Fruit fly (Drosophila melanogaster) whole organism, embryonic: ENCODE results near the gene tHMG1.

ENCODE experiments used
- Atf-2 ChIP-seq: fragments of 200-800 bp; sonication (Bioruptor generic); optimal IDR thresholded peaks from 2 replicates; lab custom pipeline; 2016; ENCODE audit warnings: missing biosample characterization, missing genetic modification characterization
- BEAF-32 ChIP-seq: fragments of 200-800 bp; sonication (Bioruptor generic); optimal IDR thresholded peaks from 3 replicates; lab custom pipeline; 2017; ENCODE audit warnings: missing biosample characterization, missing genetic modification characterization, mild to moderate bottlenecking, moderate library complexity, missing genetic modification reagents
- CG10209 ChIP-seq: fragments of 200-800 bp; sonication (Bioruptor generic); optimal IDR thresholded peaks from 3 replicates; lab custom pipeline; 2017; ENCODE audit warnings: missing biosample characterization, mild to moderate bottlenecking, missing genetic modification characterization, missing genetic modification reagents
- CG11504 ChIP-seq: fragments of 200-800 bp; sonication (Bioruptor generic); optimal IDR thresholded peaks from 3 replicates; lab custom pipeline; 2019; ENCODE audit warnings: missing biosample characterization, mild to moderate bottlenecking, missing genetic modification characterization, moderate library complexity
- CG13296 ChIP-seq: fragments of 200-800 bp; sonication (Bioruptor generic); optimal IDR thresholded peaks from 3 replicates; lab custom pipeline; 2018; ENCODE audit warnings: missing biosample characterization, mild to moderate bottlenecking, missing genetic modification characterization
- CG13424 ChIP-seq: fragments of 200-800 bp; sonication (Bioruptor generic); optimal IDR thresholded peaks from 2 replicates; lab custom pipeline; 2019; ENCODE audit warnings: missing biosample characterization, mild to moderate bottlenecking, missing genetic modification characterization, moderate library complexity
- CG14050 ChIP-seq: fragments of 200-800 bp; sonication (Bioruptor generic); IDR thresholded peaks from 3 replicates; pipeline ENCODE4 v1.3.6; 2022; ENCODE audit warnings: missing biosample characterization, missing genetic modification characterization
- CG1647 ChIP-seq: fragments of 200-800 bp; sonication (Bioruptor generic); optimal IDR thresholded peaks from 3 replicates; lab custom pipeline; 2016; ENCODE audit warnings: missing biosample characterization, missing genetic modification characterization
- CG18011 ChIP-seq: fragments of 200-800 bp; sonication (Bioruptor generic); optimal IDR thresholded peaks from 2 replicates; lab custom pipeline; 2017; ENCODE audit warnings: missing biosample characterization, missing genetic modification characterization, mild to moderate bottlenecking, moderate library complexity, missing genotype
- CG32532 ChIP-seq: fragments of 200-800 bp; sonication (Bioruptor generic); IDR thresholded peaks from 2 replicates; pipeline ENCODE4 v1.3.6; 2022; ENCODE audit warnings: missing biosample characterization, missing genetic modification characterization
- CG32772 ChIP-seq: fragments of 200-800 bp; sonication (Bioruptor generic); IDR thresholded peaks from 2 replicates; pipeline ENCODE4 v1.3.6; 2022; ENCODE audit warnings: missing biosample characterization, missing genetic modification characterization
- CG33557 ChIP-seq: fragments of 200-800 bp; sonication (Bioruptor generic); optimal IDR thresholded peaks from 2 replicates; lab custom pipeline; 2019; ENCODE audit warnings: missing biosample characterization, mild to moderate bottlenecking, missing genetic modification characterization, moderate library complexity
- CG4360 ChIP-seq: fragments of 200-800 bp; sonication (Bioruptor generic); IDR thresholded peaks from 2 replicates; pipeline ENCODE4 v1.3.6; 2022; ENCODE audit warnings: missing biosample characterization, missing genetic modification characterization
- CG6175 ChIP-seq: fragments of 200-800 bp; sonication (Bioruptor generic); IDR thresholded peaks from 3 replicates; pipeline ENCODE4 v1.3.6; 2022; ENCODE audit warnings: missing biosample characterization, missing genetic modification characterization
- CG7786 ChIP-seq: fragments of 200-800 bp; sonication (Bioruptor generic); optimal IDR thresholded peaks from 2 replicates; lab custom pipeline; 2016; ENCODE audit warnings: missing biosample characterization, missing genetic modification characterization
- CG8089 ChIP-seq: fragments of 200-800 bp; sonication (Bioruptor generic); optimal IDR thresholded peaks from 3 replicates; lab custom pipeline; 2016; ENCODE audit warnings: missing biosample characterization, missing genetic modification characterization
- CG8290 ChIP-seq, 3 experiments: fragments of 200-800 bp; sonication (Bioruptor generic); optimal IDR thresholded peaks; 2 replicates each; lab custom pipeline; 2016 to 2019; ENCODE audit warnings: missing biosample characterization in 3 of 3, missing genetic modification characterization in 3 of 3, mild to moderate bottlenecking in 2 of 3, moderate library complexity in 1 of 3
- CG9437 ChIP-seq: fragments of 200-800 bp; sonication (Bioruptor generic); optimal IDR thresholded peaks from 2 replicates; lab custom pipeline; 2018; ENCODE audit warnings: missing biosample characterization, mild to moderate bottlenecking, missing genetic modification characterization
- Dfd ChIP-seq, 2 experiments: fragments of >200 bp; optimal IDR thresholded peaks; 2 replicates each; lab custom pipeline; 2017; ENCODE audit warnings: missing biosample characterization in 2 of 2, missing genetic modification characterization in 2 of 2
- Dp ChIP-seq: fragments of 200-800 bp; sonication (Bioruptor generic); optimal IDR thresholded peaks from 2 replicates; lab custom pipeline; 2018; ENCODE audit warnings: missing biosample characterization, mild to moderate bottlenecking, missing genetic modification characterization, moderate library complexity
- Drgx ChIP-seq: fragments of 200-800 bp; sonication (Bioruptor generic); IDR thresholded peaks from 2 replicates; pipeline ENCODE4 v1.3.6; 2022; ENCODE audit warnings: missing biosample characterization, missing genetic modification characterization
- Ets65A ChIP-seq: fragments of 200-800 bp; sonication (Bioruptor generic); peaks from one replicate; lab custom pipeline; 2016; ENCODE audit warnings: missing biosample characterization, missing genetic modification characterization
- H2.0 ChIP-seq: fragments of 200-800 bp; sonication (Bioruptor generic); IDR thresholded peaks from 2 replicates; pipeline ENCODE4 v1.3.6; 2022; ENCODE audit warnings: missing biosample characterization, missing genetic modification characterization
- HLH3B ChIP-seq: fragments of 200-800 bp; sonication (Bioruptor generic); IDR thresholded peaks from 2 replicates; pipeline ENCODE4 v1.3.6; 2022; ENCODE audit warnings: missing biosample characterization, missing genetic modification characterization
- MBD-R2 ChIP-seq: fragments of 200-800 bp; sonication (Bioruptor generic); IDR thresholded peaks from 2 replicates; pipeline ENCODE4 v1.3.6; 2022; ENCODE audit warnings: missing biosample characterization, missing genetic modification characterization
- Sin3A ChIP-seq: fragments of >200 bp; optimal IDR thresholded peaks from 2 replicates; lab custom pipeline; 2018
- Sry-β ChIP-seq: fragments of 200-800 bp; sonication (Bioruptor generic); optimal IDR thresholded peaks from 2 replicates; lab custom pipeline; 2018; ENCODE audit warnings: missing biosample characterization, mild to moderate bottlenecking, missing genetic modification characterization, moderate library complexity
- ab ChIP-seq: fragments of 200-800 bp; sonication (Bioruptor generic); optimal IDR thresholded peaks from 2 replicates; lab custom pipeline; 2016; ENCODE audit warnings: missing biosample characterization, missing genetic modification characterization
- ap ChIP-seq: fragments of 200-800 bp; sonication (Bioruptor generic); IDR thresholded peaks from 2 replicates; pipeline ENCODE4 v1.3.6; 2022; ENCODE audit warnings: missing biosample characterization, missing genetic modification characterization
- cato ChIP-seq: fragments of 200-800 bp; sonication (Bioruptor generic); optimal IDR thresholded peaks from 2 replicates; lab custom pipeline; 2016; ENCODE audit warnings: missing biosample characterization, missing genetic modification characterization, borderline replicate concordance
- cwo ChIP-seq: fragments of 200-800 bp; sonication (Bioruptor generic); optimal IDR thresholded peaks from 3 replicates; lab custom pipeline; 2017; ENCODE audit warnings: missing biosample characterization, missing genetic modification characterization, mild to moderate bottlenecking, moderate library complexity, missing genetic modification reagents
- dmrt11E ChIP-seq: fragments of 200-800 bp; sonication (Bioruptor generic); optimal IDR thresholded peaks from 3 replicates; lab custom pipeline; 2018; ENCODE audit warnings: missing biosample characterization, mild to moderate bottlenecking, missing genetic modification characterization, moderate library complexity
- dmrt99B ChIP-seq: fragments of 200-800 bp; sonication (Bioruptor generic); optimal IDR thresholded peaks from 2 replicates; lab custom pipeline; 2018; ENCODE audit warnings: missing biosample characterization, mild to moderate bottlenecking, missing genetic modification characterization, moderate library complexity
- kay ChIP-seq: fragments of 200-800 bp; sonication (Bioruptor generic); optimal IDR thresholded peaks from 2 replicates; lab custom pipeline; 2016; ENCODE audit warnings: missing biosample characterization, missing genetic modification characterization
- lola ChIP-seq, 3 experiments: fragments of >200 bp in 2 of 3; fragments of 200-800 bp in 1 of 3; sonication (Bioruptor generic) in 1 of 3; optimal IDR thresholded peaks; 2 replicates each; lab custom pipeline; 2017 to 2019; ENCODE audit warnings: missing biosample characterization in 3 of 3, missing genetic modification characterization in 3 of 3, mild to moderate bottlenecking in 1 of 3, moderate library complexity in 1 of 3
- lov ChIP-seq, 2 experiments: fragments of 200-800 bp in 1 of 2; fragments of >200 bp in 1 of 2; sonication (Bioruptor generic) in 1 of 2; IDR thresholded peaks in 1 of 2; optimal IDR thresholded peaks in 1 of 2; 2 replicates in 1 of 2; 3 replicates in 1 of 2; pipeline versions ENCODE4 v1.3.6 to Lab custom; 2017 to 2022; ENCODE audit warnings: missing biosample characterization in 1 of 2, missing genetic modification characterization in 1 of 2
- nau ChIP-seq: fragments of 200-800 bp; sonication (Bioruptor generic); optimal IDR thresholded peaks from 3 replicates; lab custom pipeline; 2017; ENCODE audit warnings: missing biosample characterization, mild to moderate bottlenecking, missing genetic modification characterization, missing genetic modification reagents
- oc ChIP-seq: fragments of 200-800 bp; sonication (Bioruptor generic); optimal IDR thresholded peaks from 2 replicates; lab custom pipeline; 2018; ENCODE audit warnings: missing biosample characterization, mild to moderate bottlenecking, missing genetic modification characterization, moderate library complexity
- prd ChIP-seq, 3 experiments: fragments of >200 bp in 2 of 3; fragments of 200-800 bp in 1 of 3; sonication (Bioruptor generic) in 1 of 3; optimal IDR thresholded peaks in 2 of 3; IDR thresholded peaks in 1 of 3; 2 replicates in 2 of 3; 3 replicates in 1 of 3; pipeline versions ENCODE4 v1.3.6 to Lab custom; 2017 to 2022; ENCODE audit warnings: missing biosample characterization in 1 of 3, missing genetic modification characterization in 1 of 3
- row ChIP-seq: fragments of 200-800 bp; sonication (Bioruptor generic); IDR thresholded peaks from 3 replicates; pipeline ENCODE4 v1.3.6; 2022; ENCODE audit warnings: missing biosample characterization, missing genetic modification characterization
- seq ChIP-seq: fragments of 200-800 bp; sonication (Bioruptor generic); IDR thresholded peaks from 2 replicates; pipeline ENCODE4 v1.3.6; 2022; ENCODE audit warnings: missing biosample characterization, missing genetic modification characterization
- sob ChIP-seq: fragments of 200-800 bp; sonication (Bioruptor generic); IDR thresholded peaks from 2 replicates; pipeline ENCODE4 v1.3.6; 2022; ENCODE audit warnings: missing biosample characterization, missing genetic modification characterization
- sr ChIP-seq: fragments of 200-800 bp; sonication (Bioruptor generic); IDR thresholded peaks from 3 replicates; pipeline ENCODE4 v1.3.6; 2022; ENCODE audit warnings: missing biosample characterization, missing genetic modification characterization
- tgo ChIP-seq: fragments of 200-800 bp; sonication (Bioruptor generic); IDR thresholded peaks from 3 replicates; pipeline ENCODE4 v1.3.6; 2022; ENCODE audit warnings: missing biosample characterization, missing genetic modification characterization
- trh ChIP-seq: fragments of 200-800 bp; sonication (Bioruptor generic); optimal IDR thresholded peaks from 2 replicates; lab custom pipeline; 2016; ENCODE audit warnings: missing biosample characterization, missing genetic modification characterization
- usp ChIP-seq: fragments of >200 bp; optimal IDR thresholded peaks from 2 replicates; lab custom pipeline; 2017; ENCODE audit warnings: missing biosample characterization, missing genetic modification characterization
- vnd ChIP-seq: fragments of 200-800 bp; sonication (Bioruptor generic); IDR thresholded peaks from 3 replicates; pipeline ENCODE4 v1.3.6; 2022; ENCODE audit warnings: missing biosample characterization, missing genetic modification characterization; ENCODE audit not compliant: partially characterized antibody
- z ChIP-seq: fragments of 200-800 bp; sonication (Bioruptor generic); IDR thresholded peaks from 3 replicates; pipeline ENCODE4 v1.3.6; 2022; ENCODE audit warnings: missing biosample characterization, missing genetic modification characterization
- zfh2 ChIP-seq: fragments of 200-800 bp; sonication (Bioruptor generic); optimal IDR thresholded peaks from 2 replicates; lab custom pipeline; 2016; ENCODE audit warnings: missing biosample characterization, missing genetic modification characterization

The tHMG1 gene

dm6 chr3R:22491088-22491879 is at the start of gene tHMG1, which contains the start of gene CCT1 (continued):
- TF ChIP-seq dmrt11E (tag; lab: Kevin White, UChicago) (no peak), Ets65A (GFP tag; lab: Kevin White, UChicago) (no peak), Atf-2 (GFP tag; lab: Kevin White, UChicago) (no peak), CG9437 (GFP tag; lab: Kevin White, UChicago) (peak; percentile 3), CG11504 (tag; lab: Kevin White, UChicago) (no peak), cato (no peak), z (GFP tag; lab: Robert Waterston, UW) (no peak), H2.0 (GFP tag; lab: Robert Waterston, UW) (no peak), Dp (GFP tag; lab: Kevin White, UChicago) (peak; percentile 73), Sin3A (lab: Kevin White, UChicago) (peak; percentile 51), CG14050 (GFP tag; lab: Robert Waterston, UW) (no peak), Sry-β (GFP tag; lab: Kevin White, UChicago) (no peak), CG4360 (GFP tag; lab: Robert Waterston, UW) (no peak), oc (tag; lab: Kevin White, UChicago) (no peak), CG10209 (GFP tag; lab: Kevin White, UChicago) (no peak), seq (GFP tag; lab: Robert Waterston, UW) (no peak), CG8290 (GFP tag; optimal IDR thresholded peaks at IDR 0.05; lab: Kevin White, UChicago) (no peak), CG8290 (tag; optimal IDR thresholded peaks at IDR 0.05; lab: Kevin White, UChicago) (no peak), CG32772 (GFP tag; lab: Robert Waterston, UW) (no peak), CG32532 (GFP tag; lab: Robert Waterston, UW) (no peak), Drgx (GFP tag; lab: Robert Waterston, UW) (no peak), MBD-R2 (peak; percentile 52; the same call in 1 of the 2 replicates), CG13296 (peak; percentile 20), CG33557 (GFP tag; lab: Kevin White, UChicago) (no peak), CG1647 (no peak), lola (GFP tag; optimal IDR thresholded peaks at IDR 0.05; lab: Kevin White, UChicago) (no peak), HLH3B (GFP tag; lab: Robert Waterston, UW) (no peak), CG6175 (no peak), sob (GFP tag; lab: Robert Waterston, UW) (no peak), ab (no peak), row (GFP tag; lab: Robert Waterston, UW) (peak; percentile 53; the same call in 2 of the 3 replicates), dmrt99B (no peak), usp (GFP tag; lab: Kevin White, UChicago) (no peak), kay (GFP tag; lab: Kevin White, UChicago) (peak; percentile 88), zfh2 (GFP tag; lab: Kevin White, UChicago) (no peak), BEAF-32 (GFP tag; lab: Kevin White, UChicago) (peak; percentile 89), CG18011 (no peak), lov (optimal IDR thresholded peaks at IDR 0.05; lab: Kevin White, UChicago) (no peak), lov (GFP tag; IDR thresholded peaks at IDR 0.05; lab: Robert Waterston, UW) (no peak), cwo (no peak), ap (no peak), Dfd (GFP tag; optimal IDR thresholded peaks at IDR 0.05; lab: Kevin White, UChicago) (no peak), sr (GFP tag; lab: Robert Waterston, UW) (no peak), trh (GFP tag; lab: Kevin White, UChicago) (no peak), vnd (GFP tag; lab: Robert Waterston, UW) (peak; percentile 97), CG13424 (tag; lab: Kevin White, UChicago) (peak; percentile 13), tgo (GFP tag; lab: Robert Waterston, UW) (no peak), prd (optimal IDR thresholded peaks at IDR 0.05; lab: Kevin White, UChicago) (no peak), prd (GFP tag; IDR thresholded peaks at IDR 0.05; lab: Robert Waterston, UW) (no peak; the same call in 2 of the 3 replicates), CG8089 (GFP tag; lab: Kevin White, UChicago) (no peak), CG7786 (GFP tag; lab: Kevin White, UChicago) (no peak), nau (GFP tag; lab: Kevin White, UChicago) (no peak)
